Worm (Caenorhabditis elegans): ENCODE results near the gene abt-4.

The abt-4 gene

ce11 chrV:330625-331024, at the start of gene abt-4:
Gene abt-4 (minus strand): TSS chrV:330725.
- TF ChIP-seq hlh-1 (tag; optimal IDR thresholded peaks at IDR 0.05) (no peak), ham-2 (GFP tag; optimal IDR thresholded peaks at IDR 0.05) (no peak), ztf-11 (tag; optimal IDR thresholded peaks at IDR 0.05) (no peak), unc-39 (tag; optimal IDR thresholded peaks at IDR 0.05) (no peak), blmp-1 (tag; optimal IDR thresholded peaks at IDR 0.05) (no peak), pha-4 (tag; optimal IDR thresholded peaks at IDR 0.05) (no peak), nhr-12 (tag; optimal IDR thresholded peaks at IDR 0.05) (no peak), ceh-83 (GFP tag; optimal IDR thresholded peaks at IDR 0.05) (no peak), nhr-237 (tag; optimal IDR thresholded peaks at IDR 0.05) (no peak)

ce11 chrV:380186-380585, 49.7 kb upstream of the abt-4 start, which contains the start of gene mltn-8:
Gene mltn-8 (minus strand): TSS chrV:380286.
- TF ChIP-seq bed-3 (GFP tag; optimal IDR thresholded peaks at IDR 0.05) (no peak), lsy-2 (tag; optimal IDR thresholded peaks at IDR 0.05) (no peak), pha-4 (tag; optimal IDR thresholded peaks at IDR 0.05) (no peak), unc-39 (tag; optimal IDR thresholded peaks at IDR 0.05) (no peak), unc-120 (tag; optimal IDR thresholded peaks at IDR 0.05; ENCODE audit: poor library complexity, severe bottlenecking) (no peak), ztf-11 (tag; optimal IDR thresholded peaks at IDR 0.05) (no peak), sem-2 (GFP tag; optimal IDR thresholded peaks at IDR 0.05) (no peak), lin-13 (tag; optimal IDR thresholded peaks at IDR 0.05) (no peak), flh-1 (GFP tag; optimal IDR thresholded peaks at IDR 0.05) (no peak), snpc-4 (tag; optimal IDR thresholded peaks at IDR 0.05) (no peak), zip-8 (tag; optimal IDR thresholded peaks at IDR 0.05) (no peak)

- no peak for TF ChIP-seq hlh-1 (tag; optimal IDR thresholded peaks at IDR 0.05)
- no peak for TF ChIP-seq elt-1 (tag; optimal IDR thresholded peaks at IDR 0.05; ENCODE audit: borderline replicate concordance, insufficient read depth)
- TF ChIP-seq lin-32 (GFP tag; optimal IDR thresholded peaks at IDR 0.05) = no peak
- no peak for TF ChIP-seq ces-1 (GFP tag; optimal IDR thresholded peaks at IDR 0.05)
- TF ChIP-seq ham-2 (GFP tag; optimal IDR thresholded peaks at IDR 0.05) = no peak
- TF ChIP-seq mab-5 (tag; optimal IDR thresholded peaks at IDR 0.05) = no peak
- no peak for TF ChIP-seq zip-8 (tag; optimal IDR thresholded peaks at IDR 0.05)
- TF ChIP-seq nhr-28 (tag; optimal IDR thresholded peaks at IDR 0.05) = no peak
- no peak for TF ChIP-seq ceh-83 (GFP tag; optimal IDR thresholded peaks at IDR 0.05)
- no peak for TF ChIP-seq ceh-39 (tag; optimal IDR thresholded peaks at IDR 0.05)
- no peak for TF ChIP-seq nhr-76 (tag; optimal IDR thresholded peaks at IDR 0.05)
- no peak for TF ChIP-seq pha-4 (tag; optimal IDR thresholded peaks at IDR 0.05)
- no peak for TF ChIP-seq mep-1 (tag; optimal IDR thresholded peaks at IDR 0.05)
- no peak for TF ChIP-seq sptf-1 (tag; optimal IDR thresholded peaks at IDR 0.05)
- TF ChIP-seq blmp-1 (tag; optimal IDR thresholded peaks at IDR 0.05) = no peak
- TF ChIP-seq mls-2 (tag; optimal IDR thresholded peaks at IDR 0.05) = no peak
Observed at ce11 chrV:378231-378630, 47.7 kb upstream of the abt-4 start.

- TF ChIP-seq zip-8 (tag; optimal IDR thresholded peaks at IDR 0.05) (no peak), nhr-28 (tag; optimal IDR thresholded peaks at IDR 0.05) (no peak), hlh-1 (tag; optimal IDR thresholded peaks at IDR 0.05) (no peak), ceh-39 (tag; optimal IDR thresholded peaks at IDR 0.05) (no peak), M03D4.4 (tag; optimal IDR thresholded peaks at IDR 0.05) (no peak)
Observed at ce11 chrV:376790-377189, 46.3 kb upstream of the abt-4 start.

ce11 chrV:373192-373591, 42.7 kb upstream of the abt-4 start:
- no peak for TF ChIP-seq sem-2 (GFP tag; optimal IDR thresholded peaks at IDR 0.05)
- TF ChIP-seq M03D4.4 (tag; optimal IDR thresholded peaks at IDR 0.05) = no peak
- no peak for TF ChIP-seq zip-8 (tag; optimal IDR thresholded peaks at IDR 0.05)
- no peak for TF ChIP-seq unc-120 (tag; optimal IDR thresholded peaks at IDR 0.05; ENCODE audit: poor library complexity, severe bottlenecking)
- TF ChIP-seq ham-2 (GFP tag; optimal IDR thresholded peaks at IDR 0.05) = no peak
- TF ChIP-seq lsy-2 (tag; optimal IDR thresholded peaks at IDR 0.05) = no peak
- TF ChIP-seq tbx-8 (GFP tag; optimal IDR thresholded peaks at IDR 0.05) = no peak
- TF ChIP-seq pha-4 (tag; optimal IDR thresholded peaks at IDR 0.05) = no peak
- TF ChIP-seq snpc-4 (tag; optimal IDR thresholded peaks at IDR 0.05) = no peak
- no peak for TF ChIP-seq blmp-1 (tag; optimal IDR thresholded peaks at IDR 0.05)
- no peak for TF ChIP-seq ztf-11 (tag; optimal IDR thresholded peaks at IDR 0.05)
- TF ChIP-seq bed-3 (GFP tag; optimal IDR thresholded peaks at IDR 0.05) = no peak
- TF ChIP-seq mep-1 (tag; optimal IDR thresholded peaks at IDR 0.05) = no peak
- TF ChIP-seq elt-3 (tag; optimal IDR thresholded peaks at IDR 0.05) = no peak
- TF ChIP-seq nhr-2 (tag; optimal IDR thresholded peaks at IDR 0.05) = no peak
- no peak for TF ChIP-seq elt-1 (tag; optimal IDR thresholded peaks at IDR 0.05; ENCODE audit: borderline replicate concordance, insufficient read depth)
- no peak for TF ChIP-seq drap-1 (GFP tag; optimal IDR thresholded peaks at IDR 0.05)
